Worm (Caenorhabditis elegans): ENCODE measurements around the gene E02H4.7.
"Not testable (repeated sequence)": the region's sequence is repeated elsewhere in the genome, so short reads cannot be mapped to it uniquely, and the experiment has no call there.

Gene E02H4.7

ce11 chrX:14211170-14211569, 44.9 kb upstream of the E02H4.7 start:
- TF ChIP-seq dmd-8 (GFP tag; IDR thresholded peaks at IDR 0.05) = 0 out of 2 replicates have a peak, but pooled peaks have one; percentile 38
- TF ChIP-seq F26F4.8 (GFP tag; conservative IDR thresholded peaks at IDR 0.05) = 0 out of 2 replicates have a peak, but pooled peaks have one; percentile 42
- TF ChIP-seq madf-9 (GFP tag; conservative IDR thresholded peaks at IDR 0.05) = 0 out of 2 replicates have a peak, but pooled peaks have one; percentile 14
- peak; percentile 70; the same call in 1 of the 2 replicates for TF ChIP-seq pha-4 (GFP tag; IDR thresholded peaks at IDR 0.05)
- not testable (repeated sequence) for TF ChIP-seq pha-4, daf-16 (tag; optimal IDR thresholded peaks at IDR 0.05)
- peak; percentile 28; the same call in 1 of the 2 replicates for TF ChIP-seq dmd-6 (GFP tag; IDR thresholded peaks at IDR 0.05)
- peak in 1 of 2 experiments; percentile 15 for TF ChIP-seq daf-16 (GFP tag; optimal IDR thresholded peaks at IDR 0.05)

- TF ChIP-seq T20F7.1 (GFP tag; optimal IDR thresholded peaks at IDR 0.05) = no peak
- no peak for TF ChIP-seq T26A8.4 (GFP tag; IDR thresholded peaks at IDR 0.05)
- peak; percentile 85 for TF ChIP-seq nhr-28 (tag; optimal IDR thresholded peaks at IDR 0.05)
- TF ChIP-seq unc-39 (tag; optimal IDR thresholded peaks at IDR 0.05) = no peak
- no peak for TF ChIP-seq ceh-82 (tag; optimal IDR thresholded peaks at IDR 0.05)
- TF ChIP-seq daf-16 (GFP tag; optimal IDR thresholded peaks at IDR 0.05) = no peak
- TF ChIP-seq daf-16 (tag; optimal IDR thresholded peaks at IDR 0.05) = peak; percentile 61
- TF ChIP-seq php-3 (GFP tag; IDR thresholded peaks at IDR 0.05) = peak; percentile 85
- TF ChIP-seq pqm-1 (tag; optimal IDR thresholded peaks at IDR 0.05) = no peak
- no peak for TF ChIP-seq gei-8 (GFP tag; optimal IDR thresholded peaks at IDR 0.05)
- TF ChIP-seq zag-1 (tag; optimal IDR thresholded peaks at IDR 0.05) = no peak
- no peak for TF ChIP-seq nhr-42 (GFP tag; IDR thresholded peaks at IDR 0.05)
- no peak for TF ChIP-seq lin-13 (GFP tag; optimal IDR thresholded peaks at IDR 0.05)
- peak; percentile 26 for TF ChIP-seq dve-1 (tag; optimal IDR thresholded peaks at IDR 0.05; ENCODE audit: insufficient read depth)
- TF ChIP-seq dmd-9 (GFP tag; IDR thresholded peaks at IDR 0.05) = no peak
- TF ChIP-seq ama-1 (optimal IDR thresholded peaks at IDR 0.05) = no peak
- no peak for TF ChIP-seq madf-5 (GFP tag; IDR thresholded peaks at IDR 0.05)
- no peak for TF ChIP-seq mes-2 (tag; optimal IDR thresholded peaks at IDR 0.05; ENCODE audit: poor library complexity, severe bottlenecking)
- TF ChIP-seq unc-62 (GFP tag; optimal IDR thresholded peaks at IDR 0.05 in 1 of 2) = peak in 1 of 2 experiments; percentile 47
- TF ChIP-seq unc-62 (tag; optimal IDR thresholded peaks at IDR 0.05) = no peak
These were observed 42.8 kb upstream of the E02H4.7 start for ce11 chrX:14213314-14213713.

ce11 chrX:14214520-14215023, 41.5 kb upstream of the E02H4.7 start, which contains the start of gene K06G5.1:
TSS of gene K06G5.1 (plus strand) at chrX:14214973.
- TF ChIP-seq mdl-1 (tag; optimal IDR thresholded peaks at IDR 0.05) (peak in 1 of 2 experiments; percentile 28), nhr-42 (GFP tag; IDR thresholded peaks at IDR 0.05) (0 out of 2 replicates have a peak, but pooled peaks have one; percentile 18), php-3 (GFP tag; IDR thresholded peaks at IDR 0.05) (peak; percentile 100), hif-1 (tag; optimal IDR thresholded peaks at IDR 0.05) (peak in 1 of 2 experiments; percentile 4), Y5F2A.4 (GFP tag; optimal IDR thresholded peaks at IDR 0.05) (no peak), attf-4 (tag; optimal IDR thresholded peaks at IDR 0.05) (no peak), F26F4.8 (GFP tag; conservative IDR thresholded peaks at IDR 0.05) (no peak), aly-2 (tag; optimal IDR thresholded peaks at IDR 0.05) (no peak), F10B5.3 (tag; optimal IDR thresholded peaks at IDR 0.05) (no peak), rbr-2 (tag; optimal IDR thresholded peaks at IDR 0.05) (no peak), hlh-11 (tag; optimal IDR thresholded peaks at IDR 0.05) (peak; percentile 91), hmg-1.1 (GFP tag; IDR thresholded peaks at IDR 0.05) (no peak), unc-62 (GFP tag; optimal IDR thresholded peaks at IDR 0.05 in 1 of 2) (peak; percentile 24 to 53), unc-62 (tag; optimal IDR thresholded peaks at IDR 0.05) (no peak), daf-16 (GFP tag; optimal IDR thresholded peaks at IDR 0.05) (peak in 1 of 2 experiments; percentile 20), daf-16 (tag; optimal IDR thresholded peaks at IDR 0.05) (peak; percentile 92), pha-4 (GFP tag; IDR thresholded peaks at IDR 0.05) (peak; percentile 50; the same call in 1 of the 2 replicates), pha-4 (tag; optimal IDR thresholded peaks at IDR 0.05) (no peak), dmd-6 (GFP tag; IDR thresholded peaks at IDR 0.05) (peak; percentile 94), nhr-28 (tag; optimal IDR thresholded peaks at IDR 0.05) (peak; percentile 97), nhr-102 (tag; optimal IDR thresholded peaks at IDR 0.05) (peak; percentile 55), jun-1 (tag; optimal IDR thresholded peaks at IDR 0.05) (no peak), nhr-41 (GFP tag; IDR thresholded peaks at IDR 0.05) (no peak), ZK337.2 (GFP tag; IDR thresholded peaks at IDR 0.05) (no peak), nhr-6 (tag; optimal IDR thresholded peaks at IDR 0.05) (peak; percentile 52), tra-1 (GFP tag; IDR thresholded peaks at IDR 0.05) (peak; percentile 91), ceh-20 (GFP tag; IDR thresholded peaks at IDR 0.05) (peak; percentile 60; the same call in 1 of the 2 replicates), sdz-12 (GFP tag; optimal IDR thresholded peaks at IDR 0.05) (no peak), pqm-1 (tag; optimal IDR thresholded peaks at IDR 0.05) (peak; percentile 100), nhr-77 (tag; optimal IDR thresholded peaks at IDR 0.05) (peak; percentile 78), fos-1 (tag; optimal IDR thresholded peaks at IDR 0.05) (no peak), nhr-48 (tag; optimal IDR thresholded peaks at IDR 0.05) (peak; percentile 7)
